Worm (Caenorhabditis elegans): ENCODE data around the gene F55G1.1.

The F55G1.1 gene

DNA sequence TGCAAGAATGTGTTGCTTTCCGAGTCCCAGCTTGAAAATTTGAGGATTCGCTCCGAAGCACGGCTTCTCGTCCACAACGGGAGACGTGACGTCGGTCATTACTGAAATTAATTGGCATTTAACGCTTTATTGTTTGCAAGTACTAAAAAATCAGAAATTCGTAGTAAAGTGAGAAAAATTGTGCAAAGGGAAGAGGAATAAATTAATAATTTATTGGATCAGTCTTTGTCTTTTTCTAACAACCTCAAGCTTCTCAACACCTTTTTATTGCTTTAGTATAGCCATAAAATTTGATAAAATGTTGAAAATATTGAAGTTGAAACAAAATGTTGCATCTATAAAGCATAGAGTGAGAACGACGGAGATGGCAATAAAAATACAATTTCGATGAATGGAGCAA, 40.2 kb upstream of the F55G1.1 start, which contains the start of gene tes-1:
TSS of gene tes-1 (minus strand) at position 101 of the 400 bp plus-strand sequence.
- no peak for TF ChIP-seq nhr-237 (tag; optimal IDR thresholded peaks at IDR 0.05)
- TF ChIP-seq php-3 (GFP tag; IDR thresholded peaks at IDR 0.05): 0 out of 2 replicates have a peak, but pooled peaks have one; percentile 26
- no peak for TF ChIP-seq fkh-10 (GFP tag; optimal IDR thresholded peaks at IDR 0.05)
- TF ChIP-seq lsy-2 (tag; optimal IDR thresholded peaks at IDR 0.05): no peak
- TF ChIP-seq pha-4 (GFP tag; IDR thresholded peaks at IDR 0.05): no peak
- no peak for TF ChIP-seq pha-4 (tag; optimal IDR thresholded peaks at IDR 0.05)
- no peak for TF ChIP-seq ceh-62 (tag; optimal IDR thresholded peaks at IDR 0.05)
- TF ChIP-seq arid-1 (GFP tag; conservative IDR thresholded peaks at IDR 0.05): no peak
- no peak for TF ChIP-seq dmd-8 (GFP tag; IDR thresholded peaks at IDR 0.05)
- no peak for TF ChIP-seq madf-5 (GFP tag; IDR thresholded peaks at IDR 0.05)

DNA sequence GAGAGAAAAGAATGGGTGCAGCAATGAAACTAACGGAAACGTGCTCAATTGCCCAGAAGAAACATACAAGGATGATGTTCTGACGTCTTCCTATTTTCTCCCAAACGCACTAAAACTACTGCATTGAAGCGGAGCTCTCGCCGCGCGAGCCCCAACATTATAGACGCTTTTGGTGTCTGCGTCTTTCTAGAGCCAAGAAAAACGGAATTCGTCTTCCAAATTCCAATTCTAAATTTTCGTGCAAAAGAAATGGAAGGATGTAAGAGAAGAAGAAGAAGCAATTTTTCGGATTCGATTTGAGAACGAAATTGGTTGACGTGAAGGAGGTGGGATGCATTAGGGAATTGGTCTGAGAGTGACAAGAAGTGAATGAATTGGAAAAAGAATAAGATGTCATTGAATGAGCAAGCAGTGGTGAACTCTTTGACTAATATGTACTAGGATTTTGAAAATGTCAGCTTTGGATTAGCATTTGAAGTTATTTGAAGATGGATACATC, 37.9 kb upstream of the F55G1.1 start:
- TF ChIP-seq snpc-1.2 (GFP tag; IDR thresholded peaks at IDR 0.05) (no peak), unc-62 (GFP tag; optimal IDR thresholded peaks at IDR 0.05 in 1 of 2) (peak in 1 of 2 experiments; percentile 93), unc-62 (tag; optimal IDR thresholded peaks at IDR 0.05) (no peak), ctbp-1 (GFP tag; IDR thresholded peaks at IDR 0.05) (0 out of 2 replicates have a peak, but pooled peaks have one; percentile 12), ces-1 (GFP tag; optimal IDR thresholded peaks at IDR 0.05) (peak; percentile 3), rbr-2 (tag; optimal IDR thresholded peaks at IDR 0.05) (no peak), lin-1 (GFP tag; IDR thresholded peaks at IDR 0.05) (no peak)

DNA sequence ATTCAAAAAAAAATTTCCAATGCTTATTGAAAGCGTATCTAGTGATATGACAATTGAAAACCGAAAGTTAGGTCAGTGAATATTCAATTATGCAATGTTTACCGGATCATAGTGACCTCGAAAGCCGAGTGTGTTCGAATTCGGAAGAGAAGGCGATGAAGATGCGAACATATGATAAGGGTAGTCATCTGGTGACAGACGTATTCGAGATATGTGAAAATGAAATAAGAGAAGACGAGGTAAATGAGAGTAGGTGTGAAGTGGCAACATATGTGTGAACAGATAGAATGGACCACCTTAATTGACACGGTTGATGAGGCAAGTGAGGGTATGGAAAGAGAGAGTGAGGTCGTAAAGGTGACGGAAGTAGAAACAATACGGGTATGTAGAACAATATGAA, 36.7 kb upstream of the F55G1.1 start:
- TF ChIP-seq unc-62 (GFP tag; optimal IDR thresholded peaks at IDR 0.05 in 1 of 2) (peak in 1 of 2 experiments; percentile 92), unc-62 (tag; optimal IDR thresholded peaks at IDR 0.05) (no peak), egl-43 (GFP tag; IDR thresholded peaks at IDR 0.05) (no peak)

DNA sequence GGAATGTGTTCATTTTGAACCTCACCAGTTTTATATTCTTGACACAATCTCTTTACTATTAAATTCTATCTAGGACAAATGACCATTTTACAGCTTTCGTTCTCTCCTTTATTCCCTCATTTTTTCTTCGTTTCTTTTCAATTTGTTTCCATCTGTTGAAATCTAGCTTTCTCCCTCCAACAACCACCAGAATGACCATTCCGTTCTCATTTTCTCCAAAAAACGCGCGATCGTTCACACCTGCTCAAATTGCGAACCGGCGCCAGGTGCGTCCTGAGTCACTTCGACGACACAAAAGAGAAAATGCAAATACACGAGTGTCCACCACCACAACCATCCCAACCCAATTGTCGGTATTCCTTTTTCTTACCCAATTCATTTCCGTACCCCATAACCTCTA, 35.3 kb upstream of the F55G1.1 start, which contains the start of gene F13B6.1:
TSS of gene F13B6.1 (plus strand) at position 301 of the 400 bp plus-strand sequence.
- no peak for TF ChIP-seq T20F7.1 (GFP tag; optimal IDR thresholded peaks at IDR 0.05)
- TF ChIP-seq F44E2.7 (GFP tag; IDR thresholded peaks at IDR 0.05): no peak
- TF ChIP-seq ceh-44 (GFP tag; IDR thresholded peaks at IDR 0.05): no peak
- no peak for TF ChIP-seq T26A8.4 (GFP tag; IDR thresholded peaks at IDR 0.05)
- no peak for TF ChIP-seq ceh-62 (tag; optimal IDR thresholded peaks at IDR 0.05)
- TF ChIP-seq nhr-28 (tag; optimal IDR thresholded peaks at IDR 0.05): no peak
- TF ChIP-seq mxl-3 (GFP tag; optimal IDR thresholded peaks at IDR 0.05): no peak
- TF ChIP-seq ceh-32 (tag; optimal IDR thresholded peaks at IDR 0.05; ENCODE audit: poor library complexity): no peak

DNA sequence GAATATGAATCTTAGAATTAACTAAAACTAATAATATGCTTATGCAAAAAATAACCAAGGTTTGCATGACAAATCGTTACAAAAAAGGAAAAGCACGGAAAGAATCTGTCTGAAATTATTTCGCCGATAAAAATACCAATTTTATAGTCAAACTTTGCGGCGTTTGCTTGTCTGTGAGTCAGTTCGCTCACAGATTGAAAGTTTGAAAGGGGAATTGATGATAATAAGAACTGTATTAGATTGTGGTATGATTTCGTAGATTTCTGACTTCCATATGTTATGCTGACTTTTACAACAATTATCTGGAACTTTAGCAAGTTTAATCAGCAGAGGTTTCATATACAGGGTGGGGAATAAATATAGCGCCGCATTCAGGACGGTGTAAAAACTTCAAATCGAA, 31.3 kb upstream of the F55G1.1 start, which contains the start of gene F13B6.2:
TSS of gene F13B6.2 (minus strand) at position 101 of the 400 bp plus-strand sequence.
- no peak for TF ChIP-seq aha-1 (tag)
- TF ChIP-seq arid-1 (GFP tag; conservative IDR thresholded peaks at IDR 0.05): no peak

DNA sequence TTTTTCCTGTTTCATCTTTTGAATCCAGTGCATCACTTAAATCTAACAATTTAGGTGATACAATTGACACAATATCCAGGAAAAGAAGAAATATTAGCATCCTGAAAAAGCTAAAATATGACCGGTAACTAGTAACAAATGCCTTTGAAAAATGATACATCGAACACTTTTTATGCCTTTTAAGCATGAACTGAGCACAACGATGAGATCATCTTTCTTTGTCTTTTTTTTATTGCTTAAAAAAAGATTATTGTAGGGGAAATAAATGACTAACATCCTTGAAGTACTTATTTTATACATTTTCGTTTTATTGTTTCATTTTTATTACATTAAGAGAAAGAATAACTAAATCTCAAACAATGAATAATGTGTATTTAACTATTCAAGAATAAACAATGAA, 25.7 kb upstream of the F55G1.1 start, which contains the start of gene F13B6.3:
TSS of gene F13B6.3 (minus strand) at position 101 of the 400 bp plus-strand sequence.
- no peak for TF ChIP-seq rbr-2 (tag; optimal IDR thresholded peaks at IDR 0.05)
- TF ChIP-seq nhr-10 (tag; optimal IDR thresholded peaks at IDR 0.05): no peak
- no peak for TF ChIP-seq R02D3.7 (tag; optimal IDR thresholded peaks at IDR 0.05)
- no peak for TF ChIP-seq nhr-6 (tag; optimal IDR thresholded peaks at IDR 0.05)

DNA sequence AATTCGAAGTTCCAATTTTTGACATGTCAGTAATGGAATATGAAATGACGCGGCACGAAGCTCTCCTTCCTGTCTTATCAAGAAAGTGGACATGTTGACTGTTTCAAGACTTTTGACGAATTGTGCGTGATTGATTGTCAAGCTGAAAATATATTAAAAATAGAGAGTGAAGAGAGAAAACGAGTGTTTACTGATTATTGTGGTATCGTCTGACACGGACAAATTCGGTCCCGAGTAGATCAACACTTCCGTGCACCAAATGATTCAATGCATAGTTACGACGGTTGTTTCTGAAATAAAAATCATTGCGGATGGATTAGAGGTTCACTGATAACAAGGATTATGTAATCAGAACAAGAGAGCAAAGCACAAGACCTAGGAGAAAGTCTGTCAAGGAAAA, 24.4 kb upstream of the F55G1.1 start:
- TF ChIP-seq F26F4.8 (GFP tag; conservative IDR thresholded peaks at IDR 0.05): no peak
- TF ChIP-seq hmg-1.1 (GFP tag; IDR thresholded peaks at IDR 0.05): no peak
- peak; percentile 48 for TF ChIP-seq pqm-1 (tag; optimal IDR thresholded peaks at IDR 0.05)
- no peak for TF ChIP-seq Y5F2A.4 (GFP tag; optimal IDR thresholded peaks at IDR 0.05)
- TF ChIP-seq madf-5 (GFP tag; IDR thresholded peaks at IDR 0.05): no peak
- TF ChIP-seq ama-1 (optimal IDR thresholded peaks at IDR 0.05): no peak
- TF ChIP-seq cey-2 (tag; optimal IDR thresholded peaks at IDR 0.05; ENCODE audit: borderline replicate concordance, insufficient read depth): no peak
- no peak for TF ChIP-seq Y48G9A.11 (GFP tag; IDR thresholded peaks at IDR 0.05)
- no peak for TF ChIP-seq F44E2.7 (GFP tag; IDR thresholded peaks at IDR 0.05)
- TF ChIP-seq aha-1 (tag): no peak
- TF ChIP-seq gei-8 (GFP tag; optimal IDR thresholded peaks at IDR 0.05): no peak
- no peak for TF ChIP-seq tag-97 (GFP tag; IDR thresholded peaks at IDR 0.05)
- 0 out of 2 replicates have a peak, but pooled peaks have one; percentile 15 for TF ChIP-seq tra-1 (GFP tag; IDR thresholded peaks at IDR 0.05)
- TF ChIP-seq ctbp-1 (GFP tag; IDR thresholded peaks at IDR 0.05): no peak
- TF ChIP-seq zip-11 (GFP tag; IDR thresholded peaks at IDR 0.05): no peak

Data from whole organism, L4 larva.